Worm (Caenorhabditis elegans): Measurements from ENCODE around the gene tdo-2.

Gene tdo-2

DNA sequence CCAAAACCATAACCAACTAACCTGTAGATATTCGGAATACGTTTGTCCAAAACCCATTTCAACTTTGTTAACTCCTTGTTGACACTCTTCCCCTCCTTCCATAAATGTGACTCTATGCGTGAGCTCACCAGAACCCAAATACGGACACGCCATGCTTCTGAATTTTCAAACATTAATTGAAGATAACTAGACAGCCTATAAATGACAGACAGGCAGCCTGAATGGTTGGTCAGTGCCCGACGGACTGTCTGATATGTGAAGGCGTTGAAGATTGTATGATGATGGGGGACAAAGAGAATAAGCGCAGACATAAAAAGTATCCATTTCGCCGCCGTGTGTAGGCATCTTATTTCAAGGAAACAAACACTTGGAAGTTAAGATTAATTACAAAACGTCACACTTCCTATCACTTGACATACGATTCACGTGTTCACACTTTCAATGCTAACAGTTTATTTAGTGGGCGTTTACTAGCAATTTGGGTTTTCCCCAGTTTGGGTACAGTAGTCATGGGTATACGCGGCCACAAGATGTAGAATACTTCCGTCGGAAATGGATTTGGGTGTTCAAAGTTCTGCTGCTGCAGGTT lies at the start of gene tdo-2, which contains the start of gene C28H8.2:
tdo-2 (minus strand) TSS at position 157 of the 589 bp plus-strand sequence.
C28H8.2 (plus strand) TSS at position 524 of the 589 bp plus-strand sequence.
- TF ChIP-seq unc-62 (GFP tag; optimal IDR thresholded peaks at IDR 0.05): no peak

DNA sequence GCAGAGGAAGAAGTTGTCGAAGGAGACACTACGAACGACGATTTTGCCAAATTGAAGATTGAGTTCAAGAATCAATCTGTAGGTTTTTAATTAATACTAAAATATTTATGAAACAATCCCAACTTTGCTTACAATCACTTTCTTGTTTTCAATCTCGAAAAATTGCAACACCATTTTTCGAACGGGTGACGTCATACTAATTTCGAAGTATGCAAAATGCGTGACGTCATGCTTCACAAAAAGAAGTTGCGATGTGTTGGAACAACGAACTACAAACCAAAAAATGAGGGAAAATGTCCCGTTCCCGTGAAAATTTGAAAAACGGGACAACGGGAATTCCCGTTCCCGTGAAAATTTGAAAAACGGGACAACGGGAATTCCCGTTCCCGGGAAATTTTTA lies 47.9 kb upstream of the tdo-2 start:
- no peak for TF ChIP-seq unc-62 (GFP tag; optimal IDR thresholded peaks at IDR 0.05)

DNA sequence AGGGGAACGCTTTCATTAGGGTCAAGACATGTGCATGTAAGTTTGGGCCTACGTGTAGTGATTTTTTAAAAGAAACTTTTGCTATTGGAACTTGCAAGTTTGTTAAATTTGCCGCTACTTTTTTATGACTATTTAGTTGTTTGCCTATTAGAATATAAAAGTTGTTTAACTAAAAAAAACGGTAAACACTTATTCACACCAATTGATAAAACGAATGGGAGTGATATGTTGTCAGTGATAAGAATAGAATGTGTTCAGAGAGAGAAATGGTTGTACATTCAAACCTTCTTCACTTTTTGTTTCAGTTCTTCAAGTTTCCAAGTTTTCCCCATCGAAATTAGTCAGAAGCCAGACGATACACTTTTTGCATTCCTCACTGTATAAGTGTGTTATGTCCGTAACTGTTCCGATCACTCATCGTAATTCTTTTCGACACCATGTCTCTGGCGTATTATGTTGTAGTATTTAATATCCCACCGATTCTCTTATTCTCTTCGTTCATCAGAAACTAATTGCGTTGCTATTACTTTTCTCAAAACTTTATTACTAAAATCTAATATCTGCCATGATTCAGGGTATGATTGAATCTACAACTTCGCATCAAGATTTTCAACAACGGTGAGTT lies 46.2 kb upstream of the tdo-2 start, which contains the start of gene dct-6:
dct-6 (plus strand) TSS at position 575 of the 625 bp plus-strand sequence.
- TF ChIP-seq unc-62 (GFP tag; optimal IDR thresholded peaks at IDR 0.05): no peak

DNA sequence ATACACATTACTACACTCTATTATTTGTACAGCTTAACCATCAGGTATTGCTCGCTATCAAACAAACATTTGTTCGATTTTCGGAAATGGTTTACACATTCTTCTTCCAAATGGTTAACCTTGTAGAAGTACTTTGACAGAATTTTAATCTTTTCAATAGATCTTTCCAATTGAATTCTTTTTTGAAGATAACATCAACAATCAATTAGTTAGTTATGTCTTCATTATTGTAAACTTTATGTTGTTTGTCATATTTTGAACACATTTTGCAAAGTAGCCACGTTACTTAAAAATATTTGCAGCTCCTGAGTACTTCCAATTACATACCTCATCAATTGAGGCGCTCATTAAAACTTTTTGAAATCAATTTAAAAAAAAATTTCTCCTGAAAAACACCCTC lies 45.6 kb upstream of the tdo-2 start:
- no peak for TF ChIP-seq unc-62 (GFP tag; optimal IDR thresholded peaks at IDR 0.05)

DNA sequence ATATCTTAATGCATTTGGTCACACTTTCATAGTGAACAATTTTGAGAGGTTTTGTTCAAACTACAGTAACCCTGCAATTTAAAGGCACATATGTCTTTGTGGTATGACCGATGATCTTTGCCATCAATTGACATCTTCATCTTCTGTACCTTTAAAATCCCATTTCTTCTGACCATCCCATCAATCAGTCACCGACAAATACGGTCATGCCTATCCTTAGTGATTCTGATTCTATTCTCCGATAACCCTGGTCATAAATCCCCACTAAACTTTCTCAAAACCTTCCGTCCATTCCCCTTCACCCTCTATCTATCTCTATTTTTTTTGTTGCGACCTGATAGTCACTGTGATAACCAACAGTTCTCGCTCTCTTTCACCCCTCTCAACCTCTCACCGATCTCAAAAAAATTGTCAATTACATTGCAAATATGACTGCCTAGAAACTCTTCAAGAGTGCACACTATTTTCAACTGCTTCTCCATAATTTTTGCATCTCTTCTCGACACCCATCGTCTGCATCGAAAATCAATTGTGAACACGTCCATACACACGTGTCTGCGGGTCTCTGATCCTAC lies 44.4 kb upstream of the tdo-2 start:
- no peak for TF ChIP-seq unc-62 (GFP tag; optimal IDR thresholded peaks at IDR 0.05)

DNA sequence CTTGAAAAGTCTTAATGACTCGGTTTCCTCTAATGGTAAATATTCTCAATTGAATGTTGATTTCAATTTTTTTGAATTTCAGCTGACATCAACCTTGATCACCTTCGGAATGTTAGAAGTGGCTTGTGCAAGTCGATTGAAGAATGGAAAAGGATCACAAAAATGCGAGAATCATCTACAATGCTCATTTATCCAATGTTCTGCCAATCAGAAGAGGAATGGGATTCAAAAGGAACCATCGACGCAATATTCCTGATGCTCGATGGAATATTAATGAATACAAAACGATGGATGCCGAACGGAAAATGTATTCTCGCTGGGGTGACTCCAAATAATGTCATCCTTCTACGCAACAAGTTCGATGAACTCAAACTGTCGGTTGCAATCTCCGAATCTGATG lies 41.8 kb upstream of the tdo-2 start:
- TF ChIP-seq unc-62 (GFP tag; optimal IDR thresholded peaks at IDR 0.05): no peak

DNA sequence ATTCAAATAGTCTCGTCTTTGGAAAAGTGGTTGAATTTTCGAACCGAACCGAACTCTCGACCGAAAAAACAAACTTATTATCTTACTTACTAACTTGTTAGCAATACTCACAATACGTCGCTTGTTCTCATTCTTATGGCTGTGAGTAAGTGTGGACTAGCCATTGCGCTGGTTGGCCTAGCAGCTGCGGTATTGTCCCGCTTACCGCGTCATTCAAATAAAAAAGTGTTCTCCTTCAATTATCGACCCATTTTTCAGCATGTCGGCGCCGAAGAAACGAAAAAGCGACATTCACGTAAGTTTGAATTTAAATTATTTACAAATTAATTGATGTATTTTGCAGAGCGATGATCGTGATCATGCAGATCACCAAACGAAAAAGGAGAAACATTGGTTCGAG lies 39.3 kb upstream of the tdo-2 start:
- no peak for TF ChIP-seq unc-62 (GFP tag; optimal IDR thresholded peaks at IDR 0.05)

DNA sequence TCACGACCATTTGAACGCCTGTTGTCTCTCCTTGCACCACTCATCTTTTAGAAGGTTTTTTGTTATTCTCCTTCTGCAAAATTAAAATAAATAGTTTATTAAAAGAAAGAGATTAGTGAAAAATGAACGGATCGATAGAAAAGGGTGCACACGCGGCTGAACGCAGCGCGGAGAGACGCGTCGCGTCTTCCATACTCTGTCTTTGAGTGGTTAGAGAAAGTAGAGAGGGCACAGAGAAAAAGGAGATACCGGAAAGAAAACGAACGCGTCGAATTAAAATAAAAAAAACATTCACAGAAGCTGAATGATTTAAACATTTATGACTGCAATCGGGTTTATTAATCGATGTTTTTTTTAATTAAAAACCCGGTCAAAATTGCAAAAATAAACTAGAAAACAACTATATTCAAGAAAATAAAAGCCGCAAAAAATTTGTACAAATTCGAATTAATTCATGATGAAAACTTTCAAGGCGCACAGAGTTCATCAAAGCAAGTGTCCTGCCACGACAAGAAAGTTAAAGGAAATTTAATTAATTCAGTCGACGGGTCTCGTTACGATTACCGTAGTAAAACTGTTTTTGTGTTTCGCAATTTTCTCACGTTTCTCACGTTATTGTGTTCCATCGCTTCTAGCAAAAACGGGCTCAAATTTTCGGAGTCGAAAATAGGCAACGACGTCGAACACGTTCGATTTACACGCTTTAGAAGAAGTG lies 38.6 kb upstream of the tdo-2 start, which contains the start of the genes nono-1 and nop-1:
nono-1 (minus strand) TSS at position 75 of the 715 bp plus-strand sequence.
nop-1 (plus strand) TSS at position 551 of the 715 bp plus-strand sequence.
- no peak for TF ChIP-seq unc-62 (GFP tag; optimal IDR thresholded peaks at IDR 0.05)

DNA sequence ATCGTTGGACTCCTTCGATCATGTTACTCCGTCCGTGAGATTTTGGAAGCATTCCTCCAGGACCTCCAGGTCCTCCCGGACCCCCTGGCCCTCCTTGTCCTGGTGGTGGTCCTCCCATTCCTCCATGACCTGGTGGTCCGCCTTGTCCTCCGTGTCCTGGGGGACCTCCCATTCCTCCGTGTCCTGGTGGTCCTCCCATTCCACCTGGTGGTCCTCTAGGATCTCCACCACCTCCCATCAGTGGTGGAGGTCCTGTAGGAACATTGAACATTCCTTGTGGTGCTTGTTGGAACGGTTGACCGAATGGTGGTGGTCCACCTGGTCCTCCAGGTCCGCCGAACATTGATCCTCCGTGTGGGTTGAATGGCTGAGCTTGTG lies 34.1 kb upstream of the tdo-2 start:
- no peak for TF ChIP-seq unc-62 (GFP tag; optimal IDR thresholded peaks at IDR 0.05)

DNA sequence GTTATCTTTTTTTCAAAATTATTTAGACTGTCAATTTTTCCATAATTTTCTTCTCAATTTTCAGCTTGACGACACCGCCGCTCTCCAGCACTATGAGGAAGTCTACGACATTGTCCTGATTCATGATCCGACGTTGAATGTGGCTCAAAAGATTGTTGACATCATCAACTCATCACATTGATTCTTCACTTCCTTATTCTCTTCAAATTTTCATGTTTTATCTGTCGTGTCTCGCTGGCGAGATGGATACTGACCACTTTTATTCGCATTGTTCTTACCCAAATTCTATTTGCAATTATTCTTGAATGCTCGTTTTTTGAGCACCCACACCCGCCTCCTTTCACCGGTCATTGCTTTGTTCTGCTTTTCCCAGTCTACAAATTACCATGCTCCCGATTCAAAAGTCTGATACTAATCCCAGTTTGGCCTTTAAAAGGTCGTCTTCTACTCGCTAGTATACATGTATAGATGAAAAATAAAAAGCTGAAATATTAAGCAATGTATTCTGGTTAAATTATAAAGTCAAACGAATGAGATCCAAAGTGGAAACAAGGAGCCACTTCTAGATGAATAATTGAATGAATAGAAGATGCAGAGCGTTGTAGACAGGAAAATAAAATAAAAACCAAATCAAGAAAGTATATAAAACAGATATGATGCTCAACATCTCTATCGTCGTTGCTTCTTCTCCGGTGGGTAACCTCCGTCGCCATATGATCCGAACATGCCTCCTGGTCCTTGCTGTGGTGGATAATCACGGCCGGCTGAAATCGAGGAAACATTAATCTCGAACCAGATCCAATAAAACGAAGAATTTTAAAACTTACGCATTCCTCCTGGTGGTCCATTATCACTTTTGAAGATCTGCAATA lies 33.5 kb upstream of the tdo-2 start:
- TF ChIP-seq unc-62 (GFP tag; optimal IDR thresholded peaks at IDR 0.05): no peak

DNA sequence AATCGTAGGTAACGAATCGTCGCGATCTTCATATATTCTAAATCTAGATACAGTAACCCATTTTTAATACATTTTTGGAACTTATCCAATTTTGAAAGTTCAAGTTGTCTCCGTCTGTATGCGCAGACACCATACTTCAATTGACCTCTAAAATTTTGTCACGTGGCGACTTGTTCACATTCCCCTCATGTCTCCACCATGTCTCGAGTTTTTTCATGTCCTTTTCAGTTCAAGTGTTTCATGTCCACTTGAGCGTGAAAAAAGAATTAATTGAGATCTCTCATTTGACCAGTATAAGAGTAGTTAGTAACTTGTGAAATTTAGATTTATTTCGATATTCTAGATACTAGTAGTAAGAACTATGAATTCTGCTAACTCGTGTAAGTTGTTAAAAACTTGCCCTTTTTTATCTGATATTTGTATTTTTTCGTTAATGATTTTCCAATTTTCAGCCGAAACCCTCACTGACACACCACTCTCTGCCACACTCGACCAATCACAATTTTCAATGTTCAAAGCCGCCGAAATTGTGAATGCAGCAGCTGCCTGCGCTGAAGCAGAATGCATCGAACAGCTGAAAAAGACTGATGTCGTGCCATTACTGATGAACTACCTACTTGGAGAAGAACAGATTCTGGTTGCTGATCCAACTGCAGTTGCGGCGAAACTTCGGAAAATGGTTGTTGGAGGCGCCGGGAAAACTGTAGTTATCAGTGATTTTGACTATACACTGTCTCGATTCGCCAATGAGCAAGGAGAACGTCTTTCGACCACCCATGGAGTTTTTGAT lies 32.0 kb upstream of the tdo-2 start:
- TF ChIP-seq unc-62 (GFP tag; optimal IDR thresholded peaks at IDR 0.05): no peak

DNA sequence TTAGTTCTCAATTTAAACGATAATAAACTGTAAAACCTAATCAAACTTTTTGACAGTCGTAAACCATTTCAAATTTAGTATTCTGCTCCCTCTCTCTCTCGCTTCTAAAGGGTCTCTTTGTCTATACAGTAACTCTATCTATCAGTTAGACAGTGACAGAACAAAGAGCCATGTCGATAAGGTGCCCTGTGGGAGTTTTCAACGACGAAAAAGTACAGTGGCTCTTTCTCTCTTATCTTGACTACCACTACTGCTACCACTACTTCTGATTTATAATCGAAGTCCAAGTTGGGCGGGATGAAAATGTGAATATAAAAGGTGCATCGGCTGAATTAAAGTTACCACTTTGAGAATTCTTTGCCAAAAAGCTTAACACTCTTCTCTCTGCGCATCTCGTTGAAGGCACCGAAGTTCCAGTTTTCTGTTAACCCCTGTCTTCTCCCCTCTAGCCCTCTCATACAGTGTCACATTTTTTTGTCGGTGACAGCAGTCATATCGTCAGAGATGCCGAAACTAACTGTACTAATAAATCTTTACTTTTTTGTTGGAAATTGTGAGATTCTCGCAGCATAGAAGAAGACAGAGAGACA lies 31.1 kb upstream of the tdo-2 start:
- no peak for TF ChIP-seq unc-62 (GFP tag; optimal IDR thresholded peaks at IDR 0.05)

DNA sequence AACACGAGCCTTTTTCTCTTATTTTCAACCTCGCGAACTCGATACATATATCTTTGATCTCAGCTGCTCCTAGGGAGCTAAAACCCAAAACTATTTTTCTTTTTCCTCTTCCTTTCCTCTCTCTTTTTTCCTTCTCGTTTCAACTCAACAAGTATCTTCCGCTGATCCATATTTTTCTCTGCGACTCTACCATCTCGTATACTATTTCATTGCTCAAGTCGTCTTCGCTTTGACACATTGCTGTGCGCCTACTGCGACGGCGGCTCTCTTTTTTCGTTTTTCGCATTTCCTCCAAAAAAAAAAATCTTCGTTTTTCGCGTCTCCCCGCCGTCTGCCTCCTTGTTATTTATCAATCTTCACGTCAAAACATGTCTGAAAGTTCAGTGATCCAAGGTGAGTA lies 30.1 kb upstream of the tdo-2 start:
- TF ChIP-seq unc-62 (GFP tag; optimal IDR thresholded peaks at IDR 0.05): no peak

DNA sequence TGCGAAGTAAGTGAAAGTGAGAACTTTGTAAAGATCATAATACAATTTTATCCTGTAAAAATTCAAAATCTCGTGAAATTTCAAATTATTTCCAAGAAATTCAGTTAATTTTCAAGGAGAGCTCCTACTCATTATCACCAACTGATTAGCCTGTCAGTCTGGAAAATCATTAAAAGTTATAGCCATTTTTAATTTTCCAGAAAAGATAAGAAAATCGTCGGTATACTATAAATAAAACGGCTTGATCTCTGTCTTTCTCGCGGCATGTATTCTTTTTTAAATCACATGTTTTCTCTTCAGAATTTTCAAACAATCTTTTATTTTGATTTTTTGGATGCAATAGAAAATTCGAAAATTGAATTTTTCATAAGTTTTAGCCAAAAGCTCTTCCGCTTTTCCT lies 29.2 kb upstream of the tdo-2 start:
- TF ChIP-seq unc-62 (GFP tag; optimal IDR thresholded peaks at IDR 0.05): no peak

All from whole organism, dauer.